Worm (Caenorhabditis elegans): Measurements from ENCODE around the gene ncs-4.

ncs-4 gene

DNA sequence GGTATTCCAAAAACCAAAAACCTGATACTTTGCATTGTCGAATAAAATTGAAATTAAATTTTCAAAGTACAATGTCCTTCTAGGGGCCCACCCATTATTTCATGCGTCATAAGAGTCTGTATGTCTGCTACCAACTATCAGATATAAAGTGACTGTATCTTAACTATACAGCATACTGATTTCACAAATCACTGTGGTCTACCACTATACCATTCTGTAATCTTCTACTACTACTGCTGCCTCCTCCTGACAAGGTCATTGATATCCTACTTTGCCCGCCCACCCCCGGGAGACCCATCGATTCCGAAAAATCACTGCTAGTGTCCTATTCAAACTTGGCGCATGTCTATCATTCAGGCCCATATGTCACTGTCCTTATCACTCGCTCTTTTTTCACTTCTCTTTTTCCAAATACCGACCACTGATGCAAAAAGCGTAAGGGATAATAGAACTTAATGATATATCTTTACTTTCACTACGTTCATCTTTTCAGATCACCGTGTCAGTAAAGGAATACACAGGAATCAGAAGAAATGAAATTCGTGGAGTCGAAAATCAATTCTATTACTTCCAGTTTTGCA is 4.2 kb upstream of the ncs-4 start, which contains the start of gene C07A4.2:
Gene C07A4.2, plus strand, starts transcription at position 195 of the 581 bp plus-strand sequence.
- TF ChIP-seq pha-4 (tag; optimal IDR thresholded peaks at IDR 0.05) (no peak), ztf-16 (tag; optimal IDR thresholded peaks at IDR 0.05) (no peak)

DNA sequence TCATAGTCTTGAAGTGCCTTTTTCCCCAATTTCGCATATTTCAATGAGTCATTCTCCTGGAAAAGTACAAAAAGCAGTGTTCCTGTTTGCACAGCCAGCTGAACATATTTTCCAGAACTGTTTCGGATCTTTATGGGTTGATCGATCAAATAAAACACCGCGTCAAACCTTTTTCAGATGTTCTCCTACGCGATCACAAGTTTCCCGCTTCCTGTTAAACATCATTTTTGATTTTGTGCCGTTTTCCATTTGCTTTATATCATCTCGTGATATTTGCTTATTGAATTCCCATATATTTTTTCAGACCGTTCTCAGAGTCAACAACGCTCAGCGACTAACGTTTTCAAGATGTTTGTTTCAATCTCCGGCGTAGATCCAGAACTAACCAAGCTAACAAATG is 1.6 kb upstream of the ncs-4 start, which contains the start of gene C07A4.3:
Gene C07A4.3, plus strand, starts transcription at position 301 of the 400 bp plus-strand sequence.
- no peak for TF ChIP-seq pag-3 (tag; optimal IDR thresholded peaks at IDR 0.05; ENCODE audit: borderline replicate concordance)
- TF ChIP-seq ceh-6 (GFP tag; optimal IDR thresholded peaks at IDR 0.05) = no peak
- no peak for TF ChIP-seq ref-2 (tag; optimal IDR thresholded peaks at IDR 0.05)
- TF ChIP-seq tbx-7 (tag; optimal IDR thresholded peaks at IDR 0.05) = no peak
- TF ChIP-seq K02D7.2 (tag; optimal IDR thresholded peaks at IDR 0.05) = no peak
- no peak for TF ChIP-seq tbx-2 (tag; optimal IDR thresholded peaks at IDR 0.05)

DNA sequence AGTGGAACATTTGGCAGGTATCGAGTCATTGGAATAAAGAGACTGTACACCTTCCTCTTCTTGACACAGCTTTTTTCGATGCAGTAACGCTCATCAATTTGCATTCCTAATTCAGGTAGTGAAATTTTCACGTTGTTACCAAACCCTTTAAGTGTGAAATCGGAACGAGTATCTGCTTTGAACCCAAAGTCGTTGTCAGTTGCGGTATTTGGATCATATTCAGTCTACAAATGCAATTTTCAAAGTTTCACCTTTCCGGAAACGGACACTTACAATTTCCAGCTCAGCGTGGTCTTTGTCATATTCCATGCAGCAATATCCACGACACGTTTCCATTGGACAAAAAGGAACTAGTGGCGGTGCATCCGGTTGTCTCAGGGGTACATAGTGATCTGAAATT is 6.3 kb downstream of the ncs-4 start:
- TF ChIP-seq ahr-1 (tag; optimal IDR thresholded peaks at IDR 0.05) (no peak), unc-42 (tag; optimal IDR thresholded peaks at IDR 0.05) (no peak), pat-9 (tag; optimal IDR thresholded peaks at IDR 0.05) (no peak), Y22D7AL.16 (tag; optimal IDR thresholded peaks at IDR 0.05) (no peak), nhr-11 (tag; optimal IDR thresholded peaks at IDR 0.05) (no peak), pha-4 (tag; optimal IDR thresholded peaks at IDR 0.05) (no peak), fax-1 (tag; optimal IDR thresholded peaks at IDR 0.05) (no peak), ceh-30 (tag; optimal IDR thresholded peaks at IDR 0.05) (no peak), pax-1 (tag; optimal IDR thresholded peaks at IDR 0.05) (no peak), ceh-34 (tag; optimal IDR thresholded peaks at IDR 0.05) (no peak)

DNA sequence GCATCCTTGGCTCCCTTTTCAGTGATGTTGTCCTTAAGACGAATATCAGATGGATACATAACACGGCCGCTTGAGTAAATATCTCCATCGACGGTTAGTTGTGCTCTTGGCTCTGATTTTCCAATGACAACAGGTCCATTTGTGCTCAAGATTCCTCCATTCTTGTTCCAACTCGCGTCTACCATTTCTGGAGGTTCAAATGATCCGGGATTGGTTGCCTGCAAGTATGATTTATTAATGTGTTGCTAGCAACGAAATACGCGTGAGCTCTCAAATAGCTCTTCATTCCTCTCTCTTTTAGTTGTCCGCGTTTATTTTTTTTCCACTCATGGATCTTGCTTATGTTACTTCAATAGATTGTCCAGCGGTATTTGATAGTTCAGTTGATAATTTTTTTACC is 7.4 kb downstream of the ncs-4 start, which contains the start of gene arrd-28:
Gene arrd-28, plus strand, starts transcription at position 301 of the 400 bp plus-strand sequence.
- TF ChIP-seq sdc-2 (tag; optimal IDR thresholded peaks at IDR 0.05) (no peak), ceh-14 (tag; optimal IDR thresholded peaks at IDR 0.05) (no peak), pha-4 (tag; optimal IDR thresholded peaks at IDR 0.05) (no peak), ceh-24 (tag; optimal IDR thresholded peaks at IDR 0.05) (no peak), elt-2 (tag; optimal IDR thresholded peaks at IDR 0.05) (no peak), eyg-1 (tag; optimal IDR thresholded peaks at IDR 0.05) (no peak), pat-9 (tag; optimal IDR thresholded peaks at IDR 0.05) (no peak), pha-2 (tag; optimal IDR thresholded peaks at IDR 0.05) (no peak), pag-3 (tag; optimal IDR thresholded peaks at IDR 0.05; ENCODE audit: borderline replicate concordance) (no peak), gmeb-2 (tag; optimal IDR thresholded peaks at IDR 0.05) (no peak), unc-42 (tag; optimal IDR thresholded peaks at IDR 0.05) (no peak), ceh-31 (tag; optimal IDR thresholded peaks at IDR 0.05) (no peak), elt-4 (tag; optimal IDR thresholded peaks at IDR 0.05) (no peak), fkh-10 (GFP tag; optimal IDR thresholded peaks at IDR 0.05) (no peak), hlh-30 (tag; optimal IDR thresholded peaks at IDR 0.05; ENCODE audit: insufficient read depth) (no peak)

- TF ChIP-seq pros-1 (tag; optimal IDR thresholded peaks at IDR 0.05) = no peak
- no peak for TF ChIP-seq fkh-10 (GFP tag; optimal IDR thresholded peaks at IDR 0.05)
- TF ChIP-seq hlh-13 (GFP tag; optimal IDR thresholded peaks at IDR 0.05) = no peak
- TF ChIP-seq ceh-19 (GFP tag; optimal IDR thresholded peaks at IDR 0.05) = no peak
- TF ChIP-seq unc-55 (GFP tag; optimal IDR thresholded peaks at IDR 0.05) = no peak
- no peak for TF ChIP-seq lim-6 (tag; optimal IDR thresholded peaks at IDR 0.05)
- no peak for TF ChIP-seq ceh-45 (GFP tag; IDR thresholded peaks at IDR 0.05)
- TF ChIP-seq ceh-48 (tag; optimal IDR thresholded peaks at IDR 0.05) = no peak
- no peak for TF ChIP-seq C38D4.7 (GFP tag; optimal IDR thresholded peaks at IDR 0.05)
- no peak for TF ChIP-seq ref-2 (tag; optimal IDR thresholded peaks at IDR 0.05)
- TF ChIP-seq madf-2 (tag; optimal IDR thresholded peaks at IDR 0.05) = no peak
- TF ChIP-seq ahr-1 (tag; optimal IDR thresholded peaks at IDR 0.05) = no peak
- TF ChIP-seq ceh-9 (tag; optimal IDR thresholded peaks at IDR 0.05) = no peak
These were observed 8.4 kb downstream of the ncs-4 start for ce11 chrX:10184708-10185107.

Data from whole organism, late embryonic.